Worm (Caenorhabditis elegans): ENCODE measurements around the gene rfl-1.

DNA sequence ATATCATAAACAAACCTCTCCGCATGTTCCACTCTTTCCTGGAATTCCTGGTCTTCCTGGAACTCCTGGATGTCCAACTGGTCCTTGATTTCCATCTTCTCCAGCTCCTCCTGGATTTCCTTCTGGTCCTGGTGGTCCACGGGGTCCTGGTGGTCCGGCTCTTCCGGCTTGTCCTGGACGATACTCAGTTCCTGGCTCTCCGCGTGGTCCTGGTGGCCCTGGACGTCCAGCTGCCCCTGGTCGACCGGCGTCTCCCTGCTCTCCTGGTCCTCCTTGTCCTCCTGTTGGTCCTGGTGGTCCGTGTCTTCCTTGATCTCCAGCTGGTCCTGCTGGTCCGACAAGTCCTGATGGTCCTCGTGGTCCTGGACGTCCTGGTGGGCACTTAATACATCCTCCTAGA lies 1.3 kb upstream of the rfl-1 start:
- no peak for TF ChIP-seq pqm-1 (tag; optimal IDR thresholded peaks at IDR 0.05)
- TF ChIP-seq elt-3 (tag; optimal IDR thresholded peaks at IDR 0.05): no peak
- TF ChIP-seq egl-13 (tag; optimal IDR thresholded peaks at IDR 0.05): no peak
- TF ChIP-seq C16A3.4 (tag; optimal IDR thresholded peaks at IDR 0.05): no peak
- no peak for TF ChIP-seq unc-62 (GFP tag; optimal IDR thresholded peaks at IDR 0.05)
- no peak for TF ChIP-seq lin-13 (GFP tag; optimal IDR thresholded peaks at IDR 0.05)
- no peak for TF ChIP-seq pag-3 (tag; optimal IDR thresholded peaks at IDR 0.05; ENCODE audit: borderline replicate concordance, insufficient read depth)
- no peak for TF ChIP-seq lin-15B (tag; optimal IDR thresholded peaks at IDR 0.05)
- no peak for TF ChIP-seq C34B4.2 (tag; optimal IDR thresholded peaks at IDR 0.05)
- TF ChIP-seq dpl-1 (GFP tag; optimal IDR thresholded peaks at IDR 0.05): no peak
- no peak for TF ChIP-seq snpc-4 (tag; optimal IDR thresholded peaks at IDR 0.05)
- no peak for TF ChIP-seq blmp-1 (tag; optimal IDR thresholded peaks at IDR 0.05)
- TF ChIP-seq elt-2 (tag; optimal IDR thresholded peaks at IDR 0.05): no peak
